Worm (Caenorhabditis elegans) whole organism, L4 larva: ENCODE measurements around the gene pgp-4.

Experiments
- duxl-1 ChIP-seq: sonication (generic microtip); optimal IDR thresholded peaks from 2 replicates; lab custom pipeline; 2016; ENCODE audit warnings: mild to moderate bottlenecking, missing genetic modification characterization, moderate library complexity, missing compliant biosample characterization; ENCODE audit not compliant: poor library complexity
- fkh-10 ChIP-seq: fragments of 150-350 bp; optimal IDR thresholded peaks from 2 replicates; lab custom pipeline; 2014; ENCODE audit warnings: missing biosample characterization, missing genetic modification reagents, missing genetic modification characterization
- hmg-1.1 ChIP-seq: fragments of 200-800 bp; sonication (Bioruptor generic); IDR thresholded peaks from 2 replicates; pipeline ENCODE4 v1.3.6; 2022; ENCODE audit warnings: missing genetic modification reagents, missing genetic modification characterization, missing compliant biosample characterization
- pqm-1 ChIP-seq: sonication (generic microtip); optimal IDR thresholded peaks from 2 replicates; lab custom pipeline; 2017; ENCODE audit warnings: missing biosample characterization, missing genetic modification characterization

DNA sequence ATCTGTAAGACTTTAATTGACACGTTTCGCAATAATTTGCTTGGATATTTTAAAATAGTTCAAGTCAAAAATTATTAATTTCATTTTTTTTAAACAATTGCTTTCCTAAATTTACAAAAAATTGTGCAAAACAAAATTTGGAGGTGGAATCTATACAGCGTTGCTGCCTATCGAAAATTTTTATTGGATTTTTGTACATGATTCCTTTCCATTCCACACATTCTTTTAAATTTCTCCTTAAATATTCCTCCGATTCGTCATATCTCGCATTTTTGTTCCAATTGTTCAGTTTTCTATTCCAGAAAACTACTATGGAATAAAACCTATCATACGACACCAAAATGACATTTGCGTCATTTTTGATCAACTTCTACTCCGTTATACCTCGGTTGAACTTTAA, 10.8 kb downstream of the pgp-4 start, which contains the start of gene ttyh-1:
- no peak for TF ChIP-seq hmg-1.1 (GFP tag; lab: Robert Waterston, UW)
- no peak for TF ChIP-seq pqm-1
- TF ChIP-seq duxl-1: no peak
- no peak for TF ChIP-seq fkh-10 (GFP tag; lab: Kevin White, UChicago)
